Worm (Caenorhabditis elegans) whole organism, midembryonic: ENCODE data around the gene srx-93.

Experiments
- T22C8.4 ChIP-seq: fragments of 200-800 bp; sonication (Bioruptor generic); IDR thresholded peaks from 2 replicates; pipeline ENCODE4 v1.3.6; 2022; ENCODE audit warnings: missing genetic modification characterization, missing compliant biosample characterization
- cog-1 ChIP-seq: sonication (generic microtip); optimal IDR thresholded peaks from 2 replicates; lab custom pipeline; 2016; ENCODE audit warnings: missing genetic modification characterization, missing compliant biosample characterization
- flt-1 ChIP-seq: fragments of 200-800 bp; sonication (Bioruptor generic); IDR thresholded peaks from 2 replicates; pipeline ENCODE4 v1.3.6; 2022; ENCODE audit warnings: missing genetic modification characterization, missing compliant biosample characterization
- klf-2 ChIP-seq: fragments of 200-800 bp; sonication (Bioruptor generic); conservative IDR thresholded peaks from 2 replicates; pipeline ENCODE4 v1.3.6; 2022; ENCODE audit warnings: missing genetic modification reagents, missing genetic modification characterization, missing compliant biosample characterization
- med-1 ChIP-seq: sonication (generic microtip); optimal IDR thresholded peaks from 2 replicates; lab custom pipeline; 2017; ENCODE audit warnings: missing genetic modification characterization, mild to moderate bottlenecking, missing compliant biosample characterization, antibody characterized with exemption, missing genetic modification reagents; ENCODE audit not compliant: insufficient read depth
- ref-1 ChIP-seq: fragments of 200-800 bp; sonication (Bioruptor generic); conservative IDR thresholded peaks from 2 replicates; pipeline ENCODE4 v1.3.6; 2022; ENCODE audit warnings: missing genetic modification reagents, missing genetic modification characterization, missing compliant biosample characterization
- tab-1 ChIP-seq: fragments of 200-800 bp; sonication (Bioruptor generic); IDR thresholded peaks from 2 replicates; pipeline ENCODE4 v1.3.6; 2022; ENCODE audit warnings: missing genetic modification characterization, missing compliant biosample characterization
- ztf-23 ChIP-seq: fragments of 200-800 bp; sonication (Bioruptor generic); IDR thresholded peaks from 2 replicates; pipeline ENCODE4 v1.3.6; 2022; ENCODE audit warnings: missing genetic modification reagents, missing genetic modification characterization, missing compliant biosample characterization
- ztf-29 ChIP-seq: fragments of 200-800 bp; sonication (Bioruptor generic); IDR thresholded peaks from 2 replicates; pipeline ENCODE4 v1.3.6; 2022; ENCODE audit warnings: missing genetic modification reagents, missing genetic modification characterization, missing compliant biosample characterization

The srx-93 gene

ce11 chrV:3634293-3635016, 13.9 kb upstream of the srx-93 start:
- TF ChIP-seq klf-2 (no peak), ref-1 (GFP tag; lab: Robert Waterston, UW) (no peak), ztf-23 (GFP tag; lab: Robert Waterston, UW) (no peak), T22C8.4 (GFP tag; lab: Robert Waterston, UW) (no peak), med-1 (GFP tag; lab: Kevin White, UChicago) (no peak), flt-1 (no peak), cog-1 (tag; lab: Kevin White, UChicago) (no peak), ztf-29 (GFP tag; lab: Robert Waterston, UW) (no peak), tab-1 (GFP tag; lab: Robert Waterston, UW) (no peak)

- TF ChIP-seq T22C8.4 (GFP tag; lab: Robert Waterston, UW): no peak
- no peak for TF ChIP-seq ztf-23 (GFP tag; lab: Robert Waterston, UW)
- TF ChIP-seq tab-1 (GFP tag; lab: Robert Waterston, UW): no peak
- TF ChIP-seq cog-1 (tag; lab: Kevin White, UChicago): no peak
Observed at ce11 chrV:3633041-3633440, 12.5 kb upstream of the srx-93 start, which contains the start of gene F59B1.2. F59B1.2 (plus strand) TSS chrV:3633341.

- TF ChIP-seq ztf-23 (GFP tag; lab: Robert Waterston, UW) (no peak), ref-1 (GFP tag; lab: Robert Waterston, UW) (no peak)
Observed at ce11 chrV:3632249-3633030, 11.9 kb upstream of the srx-93 start.

- TF ChIP-seq T22C8.4 (GFP tag; lab: Robert Waterston, UW): no peak
- TF ChIP-seq ref-1 (GFP tag; lab: Robert Waterston, UW): no peak
- no peak for TF ChIP-seq klf-2
- no peak for TF ChIP-seq cog-1 (tag; lab: Kevin White, UChicago)
- TF ChIP-seq med-1 (GFP tag; lab: Kevin White, UChicago): no peak
- no peak for TF ChIP-seq ztf-29 (GFP tag; lab: Robert Waterston, UW)
- TF ChIP-seq ztf-23 (GFP tag; lab: Robert Waterston, UW): no peak
- no peak for TF ChIP-seq flt-1
- TF ChIP-seq tab-1 (GFP tag; lab: Robert Waterston, UW): no peak
Observed at ce11 chrV:3631591-3631990, 11.1 kb upstream of the srx-93 start, which contains the start of gene F59B1.6. F59B1.6 (minus strand) TSS chrV:3631691.

- TF ChIP-seq med-1 (GFP tag; lab: Kevin White, UChicago): no peak
- no peak for TF ChIP-seq ztf-29 (GFP tag; lab: Robert Waterston, UW)
- TF ChIP-seq klf-2: no peak
- no peak for TF ChIP-seq T22C8.4 (GFP tag; lab: Robert Waterston, UW)
- TF ChIP-seq ref-1 (GFP tag; lab: Robert Waterston, UW): no peak
- no peak for TF ChIP-seq tab-1 (GFP tag; lab: Robert Waterston, UW)
- no peak for TF ChIP-seq ztf-23 (GFP tag; lab: Robert Waterston, UW)
- TF ChIP-seq flt-1: no peak
- TF ChIP-seq cog-1 (tag; lab: Kevin White, UChicago): no peak
Observed at ce11 chrV:3626944-3627343, 6.4 kb upstream of the srx-93 start, which contains the start of gene F59B1.4. F59B1.4 (minus strand) TSS chrV:3627044.

ce11 chrV:3616844-3617243, 3.7 kb downstream of the srx-93 start:
- TF ChIP-seq tab-1 (GFP tag; lab: Robert Waterston, UW): no peak
- no peak for TF ChIP-seq ztf-29 (GFP tag; lab: Robert Waterston, UW)
- TF ChIP-seq ztf-23 (GFP tag; lab: Robert Waterston, UW): no peak
- TF ChIP-seq cog-1 (tag; lab: Kevin White, UChicago): no peak
- TF ChIP-seq ref-1 (GFP tag; lab: Robert Waterston, UW): no peak
- no peak for TF ChIP-seq med-1 (GFP tag; lab: Kevin White, UChicago)
- TF ChIP-seq klf-2: no peak
- no peak for TF ChIP-seq flt-1
- TF ChIP-seq T22C8.4 (GFP tag; lab: Robert Waterston, UW): no peak

ce11 chrV:3614397-3614796, 6.1 kb downstream of the srx-93 start, which contains the start of gene T22F3.11:
T22F3.11 (minus strand) TSS chrV:3614553.
- TF ChIP-seq cog-1 (tag; lab: Kevin White, UChicago) (no peak), ref-1 (GFP tag; lab: Robert Waterston, UW) (no peak), ztf-29 (GFP tag; lab: Robert Waterston, UW) (no peak), T22C8.4 (GFP tag; lab: Robert Waterston, UW) (no peak), ztf-23 (GFP tag; lab: Robert Waterston, UW) (no peak), med-1 (GFP tag; lab: Kevin White, UChicago) (no peak), flt-1 (no peak), tab-1 (GFP tag; lab: Robert Waterston, UW) (no peak), klf-2 (no peak)

- no peak for TF ChIP-seq ztf-23 (GFP tag; lab: Robert Waterston, UW)
- TF ChIP-seq cog-1 (tag; lab: Kevin White, UChicago): no peak
- TF ChIP-seq tab-1 (GFP tag; lab: Robert Waterston, UW): no peak
- no peak for TF ChIP-seq T22C8.4 (GFP tag; lab: Robert Waterston, UW)
- TF ChIP-seq klf-2: no peak
- no peak for TF ChIP-seq ztf-29 (GFP tag; lab: Robert Waterston, UW)
- no peak for TF ChIP-seq med-1 (GFP tag; lab: Kevin White, UChicago)
- no peak for TF ChIP-seq flt-1
- TF ChIP-seq ref-1 (GFP tag; lab: Robert Waterston, UW): no peak
Observed at ce11 chrV:3613042-3613441, 7.5 kb downstream of the srx-93 start.

ce11 chrV:3611654-3612053, 8.9 kb downstream of the srx-93 start, which contains the start of gene T22F3.10:
T22F3.10 (minus strand) TSS chrV:3611754.
- TF ChIP-seq tab-1 (GFP tag; lab: Robert Waterston, UW) (no peak), ztf-29 (GFP tag; lab: Robert Waterston, UW) (no peak), med-1 (GFP tag; lab: Kevin White, UChicago) (no peak), T22C8.4 (GFP tag; lab: Robert Waterston, UW) (no peak), klf-2 (no peak), flt-1 (no peak), ref-1 (GFP tag; lab: Robert Waterston, UW) (no peak), ztf-23 (GFP tag; lab: Robert Waterston, UW) (no peak), cog-1 (tag; lab: Kevin White, UChicago) (no peak)
